Worm (Caenorhabditis elegans): ENCODE measurements around the gene C05C9.2.

Gene C05C9.2

DNA sequence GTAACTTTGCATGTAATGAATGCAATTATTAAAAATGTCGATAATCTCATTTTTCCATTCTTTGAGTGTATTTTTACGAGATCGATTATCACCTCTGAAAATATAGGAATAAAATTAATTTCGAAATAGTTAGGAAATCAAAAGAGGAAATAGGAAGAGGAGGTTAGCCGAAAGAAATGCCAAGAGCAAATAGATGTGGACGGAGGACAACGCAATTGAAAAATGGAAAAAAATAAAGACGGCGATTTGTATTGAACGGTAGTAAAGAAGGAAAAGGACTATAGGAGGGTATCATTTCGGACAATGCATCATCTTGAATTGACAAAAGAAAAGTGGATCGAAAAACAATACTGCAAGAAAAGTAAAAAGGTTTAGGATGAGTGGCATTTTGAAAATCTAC, 36.6 kb downstream of the C05C9.2 start, which contains the start of gene F13D2.1:
F13D2.1 (minus strand) TSS at position 101 of the 400 bp plus-strand sequence.
- no peak for TF ChIP-seq ceh-31 (tag; optimal IDR thresholded peaks at IDR 0.05)
- no peak for TF ChIP-seq nfya-1 (tag; optimal IDR thresholded peaks at IDR 0.05)
- no peak for TF ChIP-seq fkh-6 (tag; optimal IDR thresholded peaks at IDR 0.05)
- TF ChIP-seq unc-55 (GFP tag; optimal IDR thresholded peaks at IDR 0.05), result no peak
- TF ChIP-seq ceh-19 (GFP tag; optimal IDR thresholded peaks at IDR 0.05), result no peak
- TF ChIP-seq hlh-15 (tag; optimal IDR thresholded peaks at IDR 0.05), result no peak
- no peak for TF ChIP-seq ceh-34 (tag; optimal IDR thresholded peaks at IDR 0.05)
- no peak for TF ChIP-seq sdc-2 (tag; optimal IDR thresholded peaks at IDR 0.05)
- no peak for TF ChIP-seq eyg-1 (tag; optimal IDR thresholded peaks at IDR 0.05)
- TF ChIP-seq pros-1 (tag; optimal IDR thresholded peaks at IDR 0.05), result no peak
- TF ChIP-seq madf-2 (tag; optimal IDR thresholded peaks at IDR 0.05), result no peak
- TF ChIP-seq F13H6.1 (tag; optimal IDR thresholded peaks at IDR 0.05), result no peak
- no peak for TF ChIP-seq gmeb-2 (tag; optimal IDR thresholded peaks at IDR 0.05)
- TF ChIP-seq ceh-2 (tag; optimal IDR thresholded peaks at IDR 0.05), result no peak
- no peak for TF ChIP-seq pat-9 (tag; optimal IDR thresholded peaks at IDR 0.05)
- TF ChIP-seq lim-6 (tag; optimal IDR thresholded peaks at IDR 0.05), result no peak
- no peak for TF ChIP-seq elt-2 (tag; optimal IDR thresholded peaks at IDR 0.05)
- no peak for TF ChIP-seq fax-1 (tag; optimal IDR thresholded peaks at IDR 0.05)
- no peak for TF ChIP-seq sox-2 (GFP tag; IDR thresholded peaks at IDR 0.05)

DNA sequence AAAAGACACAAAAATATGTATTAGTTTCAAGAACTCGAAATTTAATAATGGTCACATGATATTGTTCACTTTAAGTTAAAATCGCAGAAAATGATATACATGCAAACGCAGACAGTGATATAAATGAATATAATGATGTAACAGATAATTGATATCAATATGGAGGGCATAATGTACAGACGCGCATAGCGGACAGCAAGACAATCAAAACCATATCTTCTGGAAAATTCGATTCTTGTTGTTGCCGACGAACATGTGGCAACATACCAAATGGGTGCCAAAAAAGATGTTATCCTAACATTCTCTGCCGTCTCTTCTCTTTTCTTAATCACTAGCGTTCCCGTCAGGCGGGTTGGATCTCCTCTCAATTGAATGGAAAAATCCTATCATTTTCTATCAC, 37.6 kb downstream of the C05C9.2 start:
- TF ChIP-seq dmd-4 (tag; optimal IDR thresholded peaks at IDR 0.05; ENCODE audit: borderline replicate concordance), result no peak
- no peak for TF ChIP-seq ceh-45 (GFP tag; IDR thresholded peaks at IDR 0.05)
- TF ChIP-seq madf-2 (tag; optimal IDR thresholded peaks at IDR 0.05), result no peak
- TF ChIP-seq elt-4 (tag; optimal IDR thresholded peaks at IDR 0.05), result no peak
- TF ChIP-seq nhr-11 (tag; optimal IDR thresholded peaks at IDR 0.05), result no peak
- no peak for TF ChIP-seq hlh-6 (tag; optimal IDR thresholded peaks at IDR 0.05)
- no peak for TF ChIP-seq Y22D7AL.16 (tag; optimal IDR thresholded peaks at IDR 0.05)
- no peak for TF ChIP-seq fkh-10 (GFP tag; optimal IDR thresholded peaks at IDR 0.05)
- no peak for TF ChIP-seq eyg-1 (tag; optimal IDR thresholded peaks at IDR 0.05)
- TF ChIP-seq ceh-24 (tag; optimal IDR thresholded peaks at IDR 0.05), result no peak
- no peak for TF ChIP-seq K02D7.2 (tag; optimal IDR thresholded peaks at IDR 0.05)
- TF ChIP-seq hlh-30 (tag; optimal IDR thresholded peaks at IDR 0.05; ENCODE audit: insufficient read depth), result no peak
- TF ChIP-seq ceh-6 (GFP tag; optimal IDR thresholded peaks at IDR 0.05), result no peak
- TF ChIP-seq ceh-48 (tag; optimal IDR thresholded peaks at IDR 0.05), result no peak
- TF ChIP-seq pha-4 (tag; optimal IDR thresholded peaks at IDR 0.05), result no peak
- TF ChIP-seq unc-3 (GFP tag; conservative IDR thresholded peaks at IDR 0.05), result no peak
- TF ChIP-seq unc-3 (tag; optimal IDR thresholded peaks at IDR 0.05), result no peak
- TF ChIP-seq ceh-14 (tag; optimal IDR thresholded peaks at IDR 0.05), result no peak
- no peak for TF ChIP-seq ztf-16 (tag; optimal IDR thresholded peaks at IDR 0.05)

DNA sequence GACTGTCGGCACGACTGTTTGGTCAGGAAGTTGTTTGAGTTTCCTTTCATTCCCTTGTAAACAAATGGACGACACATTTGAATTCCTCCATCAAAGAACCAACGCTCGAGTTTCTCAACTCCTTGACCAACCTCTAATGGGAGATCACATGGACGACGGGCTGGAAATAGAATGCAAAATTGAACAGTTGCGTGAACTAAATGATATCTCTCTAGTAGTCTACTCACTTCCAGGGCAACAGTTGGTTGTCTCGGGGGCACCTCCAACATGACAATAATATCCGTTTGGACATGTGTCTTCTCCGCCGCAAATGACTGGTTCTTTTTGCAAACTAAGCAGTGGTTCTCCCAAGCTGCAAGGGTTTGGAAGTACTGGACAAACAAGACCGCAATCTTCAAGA, 40.8 kb downstream of the C05C9.2 start:
- TF ChIP-seq pha-2 (tag; optimal IDR thresholded peaks at IDR 0.05) (no peak), sdc-2 (tag; optimal IDR thresholded peaks at IDR 0.05) (no peak), ceh-2 (tag; optimal IDR thresholded peaks at IDR 0.05) (no peak), ceh-19 (GFP tag; optimal IDR thresholded peaks at IDR 0.05) (no peak), npax-4 (tag; optimal IDR thresholded peaks at IDR 0.05) (no peak), Y22D7AL.16 (tag; optimal IDR thresholded peaks at IDR 0.05) (no peak), C38D4.7 (GFP tag; optimal IDR thresholded peaks at IDR 0.05) (no peak), T23F11.4 (GFP tag; optimal IDR thresholded peaks at IDR 0.05) (no peak), dve-1 (tag; optimal IDR thresholded peaks at IDR 0.05) (no peak), lim-6 (tag; optimal IDR thresholded peaks at IDR 0.05) (no peak)
